Worm (Caenorhabditis elegans) whole organism, mixed stage, embryonic: ENCODE results near the gene vha-14.

ENCODE experiments used
- bed-3 ChIP-seq: fragments of 200-800 bp; sonication (Bioruptor generic); optimal IDR thresholded peaks from 3 replicates; lab custom pipeline; 2018; ENCODE audit warnings: mild to moderate bottlenecking, missing genetic modification characterization, moderate library complexity, missing compliant biosample characterization
- blmp-1 ChIP-seq: fragments of 150-350 bp; optimal IDR thresholded peaks from 2 replicates; lab custom pipeline; 2014; ENCODE audit warnings: missing biosample characterization, missing genetic modification characterization
- ceh-39 ChIP-seq: fragments of 150-350 bp; optimal IDR thresholded peaks from 2 replicates; lab custom pipeline; 2014; ENCODE audit warnings: missing biosample characterization, missing genetic modification characterization
- ceh-43 ChIP-seq: fragments of 200-800 bp; sonication (Bioruptor generic); optimal IDR thresholded peaks from 2 replicates; lab custom pipeline; 2018; ENCODE audit warnings: mild to moderate bottlenecking, missing genetic modification characterization, moderate library complexity, missing compliant biosample characterization
- ceh-83 ChIP-seq: fragments of 200-800 bp; sonication (Bioruptor generic); optimal IDR thresholded peaks from 2 replicates; lab custom pipeline; 2018; ENCODE audit warnings: mild to moderate bottlenecking, missing genetic modification characterization, missing compliant biosample characterization
- ces-1 ChIP-seq: fragments of 150-350 bp; optimal IDR thresholded peaks from 2 replicates; lab custom pipeline; 2014; ENCODE audit warnings: missing biosample characterization, missing genetic modification reagents, missing genetic modification characterization
- elt-1 ChIP-seq: sonication (generic microtip); optimal IDR thresholded peaks from 2 replicates; lab custom pipeline; 2017; ENCODE audit warnings: missing genetic modification characterization, mild to moderate bottlenecking, missing compliant biosample characterization, antibody characterized with exemption, moderate library complexity, borderline replicate concordance; ENCODE audit not compliant: insufficient read depth
- elt-3 ChIP-seq: fragments of 150-350 bp; optimal IDR thresholded peaks from 2 replicates; lab custom pipeline; 2014; ENCODE audit warnings: missing biosample characterization, missing genetic modification characterization
- flh-1 ChIP-seq: fragments of 200-800 bp; sonication (Bioruptor generic); optimal IDR thresholded peaks from 2 replicates; lab custom pipeline; 2018; ENCODE audit warnings: mild to moderate bottlenecking, missing genetic modification characterization, moderate library complexity, missing compliant biosample characterization
- ham-2 ChIP-seq: fragments of 200-800 bp; sonication (Bioruptor generic); optimal IDR thresholded peaks from 2 replicates; lab custom pipeline; 2018; ENCODE audit warnings: mild to moderate bottlenecking, missing genetic modification characterization, missing compliant biosample characterization
- hlh-1 ChIP-seq: fragments of 150-350 bp; optimal IDR thresholded peaks from 2 replicates; lab custom pipeline; 2014; ENCODE audit warnings: missing biosample characterization, missing genetic modification reagents, missing genetic modification characterization
- lin-13 ChIP-seq: fragments of 150-350 bp; optimal IDR thresholded peaks from 2 replicates; lab custom pipeline; 2014; ENCODE audit warnings: missing biosample characterization, missing genetic modification characterization
- lin-32 ChIP-seq: fragments of 200-800 bp; sonication (Bioruptor generic); optimal IDR thresholded peaks from 2 replicates; lab custom pipeline; 2018; ENCODE audit warnings: mild to moderate bottlenecking, missing genetic modification characterization, missing compliant biosample characterization
- lsy-2 ChIP-seq: fragments of 150-350 bp; optimal IDR thresholded peaks from 2 replicates; lab custom pipeline; 2014; ENCODE audit warnings: missing biosample characterization, missing genetic modification characterization
- mls-2 ChIP-seq: sonication (generic microtip); optimal IDR thresholded peaks from 2 replicates; lab custom pipeline; 2016; ENCODE audit warnings: mild to moderate bottlenecking, missing genetic modification characterization, moderate library complexity, missing compliant biosample characterization
- nhr-12 ChIP-seq: fragments of 150-350 bp; optimal IDR thresholded peaks from 2 replicates; lab custom pipeline; 2014; ENCODE audit warnings: missing biosample characterization, missing genetic modification characterization
- nhr-2 ChIP-seq: fragments of 150-350 bp; optimal IDR thresholded peaks from 2 replicates; lab custom pipeline; 2014; ENCODE audit warnings: missing biosample characterization, missing genetic modification characterization
- nhr-237 ChIP-seq: fragments of 150-350 bp; optimal IDR thresholded peaks from 2 replicates; lab custom pipeline; 2014; ENCODE audit warnings: missing biosample characterization, missing genetic modification characterization
- nhr-28 ChIP-seq: fragments of 150-350 bp; optimal IDR thresholded peaks from 2 replicates; lab custom pipeline; 2014; ENCODE audit warnings: missing biosample characterization, missing genetic modification characterization
- nhr-76 ChIP-seq: sonication (generic microtip); optimal IDR thresholded peaks from 2 replicates; lab custom pipeline; 2017; ENCODE audit warnings: missing biosample characterization, missing genetic modification characterization
- pha-4 ChIP-seq: fragments of 150-350 bp; optimal IDR thresholded peaks from 2 replicates; lab custom pipeline; 2018; ENCODE audit warnings: missing biosample characterization, missing genetic modification reagents, missing genetic modification characterization
- sem-2 ChIP-seq: fragments of 200-800 bp; sonication (Bioruptor generic); optimal IDR thresholded peaks from 2 replicates; lab custom pipeline; 2018; ENCODE audit warnings: mild to moderate bottlenecking, missing genetic modification characterization, missing compliant biosample characterization
- snpc-4 ChIP-seq: fragments of 150-350 bp; optimal IDR thresholded peaks from 2 replicates; lab custom pipeline; 2014; ENCODE audit warnings: missing biosample characterization, missing genetic modification characterization
- sptf-1 ChIP-seq: sonication (generic microtip); optimal IDR thresholded peaks from 2 replicates; lab custom pipeline; 2017; ENCODE audit warnings: mild to moderate bottlenecking, missing genetic modification characterization, moderate library complexity, missing compliant biosample characterization
- tbx-8 ChIP-seq: fragments of 200-800 bp; sonication (Bioruptor generic); optimal IDR thresholded peaks from 2 replicates; lab custom pipeline; 2018; ENCODE audit warnings: mild to moderate bottlenecking, missing genetic modification characterization, moderate library complexity, missing compliant biosample characterization
- unc-120 ChIP-seq: sonication (generic microtip); optimal IDR thresholded peaks from 2 replicates; lab custom pipeline; 2017; ENCODE audit warnings: missing genetic modification characterization, missing compliant biosample characterization; ENCODE audit not compliant: poor library complexity, severe bottlenecking
- unc-39 ChIP-seq: fragments of 150-350 bp; optimal IDR thresholded peaks from 2 replicates; lab custom pipeline; 2014; ENCODE audit warnings: missing biosample characterization, missing genetic modification characterization
- zip-8 ChIP-seq: fragments of 150-350 bp; optimal IDR thresholded peaks from 2 replicates; lab custom pipeline; 2014; ENCODE audit warnings: missing biosample characterization, missing genetic modification characterization
- ztf-11 ChIP-seq: fragments of 150-350 bp; optimal IDR thresholded peaks from 2 replicates; lab custom pipeline; 2014; ENCODE audit warnings: missing biosample characterization, missing genetic modification characterization

vha-14 gene

ce11 chrIII:9494209-9494608 lies 13.7 kb upstream of the vha-14 start:
- no peak for TF ChIP-seq nhr-12 (tag; lab: Kevin White, UChicago)
- no peak for TF ChIP-seq ham-2 (GFP tag; lab: Kevin White, UChicago)
- TF ChIP-seq blmp-1 (tag; lab: Kevin White, UChicago) = no peak
- TF ChIP-seq zip-8 (tag; lab: Kevin White, UChicago) = no peak

- no peak for TF ChIP-seq unc-39
- no peak for TF ChIP-seq ceh-39
- no peak for TF ChIP-seq lin-13 (tag; lab: Kevin White, UChicago)
- no peak for TF ChIP-seq nhr-76
- no peak for TF ChIP-seq snpc-4 (tag; lab: Kevin White, UChicago)
- no peak for TF ChIP-seq hlh-1
- no peak for TF ChIP-seq bed-3 (GFP tag; lab: Kevin White, UChicago)
- no peak for TF ChIP-seq sem-2
- no peak for TF ChIP-seq nhr-2
- no peak for TF ChIP-seq unc-120 (tag; lab: Kevin White, UChicago)
- no peak for TF ChIP-seq elt-3
- no peak for TF ChIP-seq sptf-1 (tag; lab: Kevin White, UChicago)
- no peak for TF ChIP-seq flh-1
- no peak for TF ChIP-seq blmp-1 (tag; lab: Kevin White, UChicago)
- no peak for TF ChIP-seq elt-1 (tag; lab: Kevin White, UChicago)
- TF ChIP-seq, all 35 proteins: peak for 0
Measured at ce11 chrIII:9496083-9496482, 11.8 kb upstream of the vha-14 start.

DNA sequence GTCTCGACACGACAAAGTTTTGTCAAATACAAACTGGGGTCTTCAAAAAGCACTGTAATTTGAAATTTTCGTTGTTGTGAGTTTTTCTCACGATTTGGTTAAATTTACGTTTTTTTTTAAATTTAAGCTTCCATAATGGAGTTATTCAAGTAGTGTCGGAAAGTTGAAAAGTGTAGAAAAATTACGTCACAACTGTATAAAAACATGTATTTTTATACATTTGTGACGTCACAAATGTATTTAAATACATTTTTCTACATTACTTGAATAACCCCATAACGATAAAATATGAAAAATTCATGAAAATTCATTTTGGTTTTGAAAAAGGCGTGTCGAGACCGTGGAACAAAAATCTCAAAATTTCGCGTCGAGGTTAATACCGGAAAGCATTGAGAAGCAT lies 10.5 kb upstream of the vha-14 start:
- TF ChIP-seq lin-32 (no peak), zip-8 (tag; lab: Kevin White, UChicago) (peak; percentile 94)

DNA sequence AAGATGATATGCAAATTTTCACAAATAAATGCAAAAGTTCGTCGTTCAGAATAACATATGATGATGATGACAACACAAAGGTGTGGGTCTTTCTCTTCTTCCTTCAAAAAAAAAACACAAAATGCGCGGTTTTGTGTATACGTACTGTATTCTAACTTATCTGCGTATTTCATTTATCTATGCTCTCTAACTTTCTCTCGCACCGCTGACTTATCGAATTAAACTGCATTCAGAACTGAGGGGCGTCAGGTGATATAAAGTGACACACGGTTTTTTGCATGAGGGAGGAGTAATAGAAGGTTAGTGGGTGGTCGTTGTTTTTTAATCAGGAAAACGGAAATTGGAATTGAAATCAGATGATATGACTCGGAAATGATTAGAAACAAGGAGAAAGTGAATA lies 7.6 kb upstream of the vha-14 start, which contains the start of gene sod-4:
Gene sod-4, minus strand, starts transcription at position 109 of the 400 bp plus-strand sequence.
- TF ChIP-seq zip-8 (tag; lab: Kevin White, UChicago) (no peak), lin-32 (no peak), pha-4 (no peak), elt-3 (no peak), flh-1 (no peak), unc-39 (no peak), ceh-83 (GFP tag; lab: Kevin White, UChicago) (no peak), nhr-2 (no peak), sem-2 (no peak), nhr-237 (tag; lab: Kevin White, UChicago) (no peak), ces-1 (GFP tag; lab: Kevin White, UChicago) (no peak), blmp-1 (tag; lab: Kevin White, UChicago) (no peak), nhr-76 (no peak), mls-2 (tag; lab: Kevin White, UChicago) (no peak), ztf-11 (tag; lab: Kevin White, UChicago) (no peak), ceh-43 (GFP tag; lab: Kevin White, UChicago) (no peak), lin-13 (tag; lab: Kevin White, UChicago) (no peak)

DNA sequence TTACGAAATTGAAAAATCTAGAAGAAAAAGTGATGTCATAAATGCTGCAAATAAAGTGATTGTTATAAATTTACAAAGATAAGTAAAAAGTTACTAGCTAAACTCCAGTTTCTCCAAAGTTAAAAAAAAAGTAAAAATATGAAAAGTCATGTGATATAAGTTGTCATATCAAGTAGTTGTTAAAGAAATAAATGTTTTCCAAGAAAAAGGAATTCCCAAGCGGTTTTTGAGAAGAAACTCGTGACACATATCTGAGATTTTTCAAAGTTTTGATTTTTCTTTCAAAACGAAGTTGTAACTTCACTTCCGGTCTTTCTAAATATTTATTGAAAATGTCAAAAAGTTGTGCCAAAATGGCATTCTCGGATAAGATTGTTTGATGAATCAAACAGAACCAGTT lies 6.8 kb upstream of the vha-14 start:
- no peak for TF ChIP-seq nhr-28 (tag; lab: Kevin White, UChicago)
- no peak for TF ChIP-seq sem-2

DNA sequence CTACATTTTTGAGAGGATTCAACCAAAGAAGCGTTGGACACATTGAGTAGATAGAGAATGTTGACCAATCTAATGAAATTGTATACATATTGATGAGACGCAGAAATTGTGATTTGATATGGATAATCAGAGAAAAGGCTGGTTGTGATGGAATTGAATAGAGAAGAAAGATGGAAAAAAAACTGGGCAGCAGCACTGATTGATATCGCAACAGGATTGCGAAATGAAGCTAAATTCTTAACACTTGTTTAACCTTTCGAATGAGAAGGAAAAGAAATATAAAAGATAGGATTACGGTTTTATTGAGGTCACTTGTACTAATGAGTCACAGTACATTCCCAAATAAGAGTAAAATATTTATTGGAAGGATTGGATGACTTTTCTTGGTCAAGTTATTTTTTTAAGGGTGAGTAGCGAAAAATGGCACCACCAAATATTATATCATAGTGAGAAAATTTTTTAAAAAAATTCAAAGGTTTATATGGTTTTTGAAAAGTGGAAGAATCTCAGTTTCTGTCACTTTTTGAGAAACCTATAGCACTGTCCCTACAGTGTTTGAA lies 5.7 kb upstream of the vha-14 start:
- TF ChIP-seq tbx-8 (no peak), unc-120 (tag; lab: Kevin White, UChicago) (no peak), ham-2 (GFP tag; lab: Kevin White, UChicago) (no peak), elt-3 (no peak), lsy-2 (tag; lab: Kevin White, UChicago) (no peak), sem-2 (no peak), nhr-12 (tag; lab: Kevin White, UChicago) (no peak), ces-1 (GFP tag; lab: Kevin White, UChicago) (no peak), nhr-237 (tag; lab: Kevin White, UChicago) (no peak), pha-4 (no peak), nhr-2 (no peak), unc-39 (no peak)
